Fruit fly (Drosophila melanogaster): ENCODE data around the gene Cdep.

Cdep gene

DNA sequence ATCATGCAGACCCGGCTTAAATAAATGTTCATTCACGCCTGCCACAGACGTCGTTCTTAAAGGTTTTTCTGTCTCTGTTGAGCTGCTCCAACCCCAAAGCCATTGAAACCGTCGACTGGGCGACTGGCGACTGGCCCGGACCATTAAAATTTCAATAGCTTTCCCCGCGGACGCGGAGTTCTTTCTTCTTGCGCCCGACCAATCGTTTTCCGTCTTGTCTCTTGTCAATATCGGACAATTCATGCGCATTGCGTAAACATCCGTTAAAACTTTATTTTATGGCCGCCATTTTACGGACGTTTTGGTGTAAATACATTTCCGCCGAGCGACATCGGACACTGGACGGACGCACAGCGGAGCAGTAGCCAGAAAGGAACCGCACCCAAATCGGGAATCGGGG lies 14.8 kb upstream of the Cdep start:
- no peak for TF ChIP-seq EcR (GFP tag; optimal IDR thresholded peaks at IDR 0.05)
- no peak for TF ChIP-seq usp (GFP tag; optimal IDR thresholded peaks at IDR 0.05)
- no peak for TF ChIP-seq CG8478 (optimal IDR thresholded peaks at IDR 0.05)
- no peak for TF ChIP-seq Dll (optimal IDR thresholded peaks at IDR 0.05)
- TF ChIP-seq pan (optimal IDR thresholded peaks at IDR 0.05): no peak
- TF ChIP-seq psq (optimal IDR thresholded peaks at IDR 0.05): no peak

DNA sequence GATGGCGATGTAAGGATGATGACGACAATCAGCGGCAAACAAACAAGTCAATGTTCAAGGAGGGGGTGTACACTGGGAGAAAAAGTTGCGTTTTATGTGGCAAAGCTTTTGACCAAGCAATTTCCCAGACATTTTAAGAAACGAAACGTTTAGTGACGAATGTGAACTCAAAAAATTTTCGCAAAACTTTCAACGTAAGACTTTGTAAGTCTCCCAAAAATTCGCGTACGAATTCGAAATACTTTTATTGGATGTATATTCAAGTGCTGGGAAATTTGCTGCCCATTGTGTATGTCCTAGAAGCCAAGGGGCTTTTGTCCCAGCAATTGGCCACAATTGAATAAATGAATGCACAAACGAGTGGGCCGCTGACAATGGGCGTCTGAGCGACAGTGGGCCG lies 13.4 kb upstream of the Cdep start:
- TF ChIP-seq pan (optimal IDR thresholded peaks at IDR 0.05): no peak
- no peak for TF ChIP-seq Dll (optimal IDR thresholded peaks at IDR 0.05)
- no peak for TF ChIP-seq usp (GFP tag; optimal IDR thresholded peaks at IDR 0.05)
- TF ChIP-seq CG8478 (optimal IDR thresholded peaks at IDR 0.05): no peak
- no peak for TF ChIP-seq psq (optimal IDR thresholded peaks at IDR 0.05)
- no peak for TF ChIP-seq EcR (GFP tag; optimal IDR thresholded peaks at IDR 0.05)

DNA sequence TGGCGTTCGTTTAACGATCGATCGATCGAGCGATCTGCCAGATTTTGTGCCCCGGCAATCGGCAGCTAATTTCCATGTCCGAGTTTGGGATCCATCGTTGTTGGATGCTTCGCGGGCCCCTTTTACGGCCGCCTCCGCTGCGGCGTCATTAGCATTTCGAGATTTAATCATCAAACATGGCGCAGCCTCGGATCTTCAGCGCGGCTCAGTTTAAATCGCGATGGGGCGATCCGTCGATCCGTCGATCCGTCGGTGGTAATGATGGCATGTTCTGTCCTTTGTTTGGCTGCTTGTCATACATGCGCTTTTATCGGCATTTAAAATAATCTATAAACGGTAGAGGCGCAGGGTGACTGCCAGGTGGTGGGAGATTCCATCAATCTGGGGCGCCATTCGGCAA lies 9.9 kb upstream of the Cdep start:
- TF ChIP-seq psq (optimal IDR thresholded peaks at IDR 0.05) (no peak), EcR (GFP tag; optimal IDR thresholded peaks at IDR 0.05) (no peak), Dll (optimal IDR thresholded peaks at IDR 0.05) (no peak), CG8478 (optimal IDR thresholded peaks at IDR 0.05) (no peak), pan (optimal IDR thresholded peaks at IDR 0.05) (no peak), usp (GFP tag; optimal IDR thresholded peaks at IDR 0.05) (no peak)

DNA sequence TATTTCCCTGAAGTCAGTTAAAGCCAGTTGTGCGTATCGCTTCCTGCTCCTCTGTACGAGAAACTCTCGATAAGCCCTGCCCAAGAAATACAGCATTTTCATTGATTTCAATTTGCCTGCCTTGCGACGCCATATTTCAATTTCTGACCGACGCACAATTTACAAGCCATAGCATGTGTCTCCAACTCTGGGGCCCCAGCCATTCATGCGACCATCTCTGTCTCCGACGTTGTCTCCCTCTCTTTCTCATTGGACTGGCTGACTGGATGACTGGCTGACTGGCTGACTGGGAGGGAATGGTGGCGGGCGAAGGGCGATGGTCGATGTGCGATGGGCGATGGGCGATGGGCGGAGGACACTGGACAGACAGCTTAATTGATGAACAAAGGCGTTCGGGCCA lies 9.2 kb upstream of the Cdep start:
- no peak for TF ChIP-seq pan (optimal IDR thresholded peaks at IDR 0.05)
- TF ChIP-seq Dll (optimal IDR thresholded peaks at IDR 0.05): no peak
- no peak for TF ChIP-seq usp (GFP tag; optimal IDR thresholded peaks at IDR 0.05)
- no peak for TF ChIP-seq CG8478 (optimal IDR thresholded peaks at IDR 0.05)
- no peak for TF ChIP-seq EcR (GFP tag; optimal IDR thresholded peaks at IDR 0.05)
- no peak for TF ChIP-seq psq (optimal IDR thresholded peaks at IDR 0.05)

DNA sequence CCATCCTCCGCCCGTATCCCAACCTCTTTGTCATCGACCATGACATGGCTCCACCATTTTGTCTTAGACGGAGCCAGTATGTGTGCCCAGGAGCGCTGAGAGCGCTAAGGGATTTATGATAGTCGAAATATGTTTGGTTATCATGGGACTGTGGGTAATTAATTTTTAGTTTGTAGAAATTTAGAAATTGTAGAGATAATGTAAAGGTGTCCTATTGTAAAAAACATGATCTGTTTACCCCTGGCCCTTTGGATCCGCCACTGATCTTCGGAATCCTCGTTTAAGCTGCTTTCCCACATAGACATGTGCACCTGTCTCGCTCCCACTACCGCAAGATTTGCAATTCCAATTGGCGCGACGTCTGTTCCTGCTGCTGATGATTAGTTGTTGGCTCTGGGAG lies 8.6 kb upstream of the Cdep start:
- TF ChIP-seq Dll (optimal IDR thresholded peaks at IDR 0.05): no peak
- TF ChIP-seq pan (optimal IDR thresholded peaks at IDR 0.05): no peak
- no peak for TF ChIP-seq usp (GFP tag; optimal IDR thresholded peaks at IDR 0.05)
- TF ChIP-seq psq (optimal IDR thresholded peaks at IDR 0.05): no peak
- TF ChIP-seq EcR (GFP tag; optimal IDR thresholded peaks at IDR 0.05): no peak
- TF ChIP-seq CG8478 (optimal IDR thresholded peaks at IDR 0.05): no peak

DNA sequence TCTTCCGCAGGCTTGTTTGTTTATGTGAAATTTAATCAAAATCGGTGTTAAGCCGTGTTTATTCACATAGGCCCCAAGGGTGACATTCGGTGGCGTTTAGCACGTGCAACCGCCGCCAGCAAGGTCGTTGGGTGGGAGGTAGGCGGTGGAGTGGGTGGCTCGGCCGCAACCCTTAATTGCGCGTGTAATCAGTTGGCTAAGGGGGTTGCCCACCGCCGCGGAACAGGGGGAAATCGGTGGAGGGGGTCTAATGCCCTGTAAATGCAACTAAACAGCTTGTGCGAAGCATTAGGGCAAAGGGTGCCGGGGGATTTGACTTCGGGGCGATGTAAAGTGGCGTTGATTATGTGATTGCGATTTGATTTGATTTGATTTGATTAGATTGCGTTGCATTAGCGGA lies 6.8 kb upstream of the Cdep start:
- no peak for TF ChIP-seq pan (optimal IDR thresholded peaks at IDR 0.05)
- TF ChIP-seq EcR (GFP tag; optimal IDR thresholded peaks at IDR 0.05): no peak
- no peak for TF ChIP-seq Dll (optimal IDR thresholded peaks at IDR 0.05)
- no peak for TF ChIP-seq CG8478 (optimal IDR thresholded peaks at IDR 0.05)
- TF ChIP-seq psq (optimal IDR thresholded peaks at IDR 0.05): no peak
- no peak for TF ChIP-seq usp (GFP tag; optimal IDR thresholded peaks at IDR 0.05)

DNA sequence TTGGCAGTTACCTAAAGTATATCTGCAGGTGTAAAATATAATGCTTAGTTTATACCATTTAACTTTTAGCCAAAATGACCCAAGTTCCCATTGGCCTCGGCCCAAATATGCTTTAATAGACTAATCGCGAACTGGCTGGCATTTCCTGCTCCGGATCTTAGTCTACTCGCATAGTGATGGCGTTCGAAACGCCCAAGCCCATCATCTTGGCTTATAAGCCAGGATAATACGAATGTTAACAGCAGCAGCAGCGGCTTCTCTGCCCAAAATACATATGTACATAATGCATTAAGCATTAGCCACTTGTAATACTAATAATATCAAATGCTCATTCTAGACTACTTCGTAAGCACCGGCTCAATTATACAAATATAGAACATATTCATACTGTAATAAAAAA lies 5.5 kb upstream of the Cdep start:
- TF ChIP-seq usp (GFP tag; optimal IDR thresholded peaks at IDR 0.05) (no peak), pan (optimal IDR thresholded peaks at IDR 0.05) (no peak), CG8478 (optimal IDR thresholded peaks at IDR 0.05) (no peak), Dll (optimal IDR thresholded peaks at IDR 0.05) (no peak), psq (optimal IDR thresholded peaks at IDR 0.05) (no peak), EcR (GFP tag; optimal IDR thresholded peaks at IDR 0.05) (no peak)

DNA sequence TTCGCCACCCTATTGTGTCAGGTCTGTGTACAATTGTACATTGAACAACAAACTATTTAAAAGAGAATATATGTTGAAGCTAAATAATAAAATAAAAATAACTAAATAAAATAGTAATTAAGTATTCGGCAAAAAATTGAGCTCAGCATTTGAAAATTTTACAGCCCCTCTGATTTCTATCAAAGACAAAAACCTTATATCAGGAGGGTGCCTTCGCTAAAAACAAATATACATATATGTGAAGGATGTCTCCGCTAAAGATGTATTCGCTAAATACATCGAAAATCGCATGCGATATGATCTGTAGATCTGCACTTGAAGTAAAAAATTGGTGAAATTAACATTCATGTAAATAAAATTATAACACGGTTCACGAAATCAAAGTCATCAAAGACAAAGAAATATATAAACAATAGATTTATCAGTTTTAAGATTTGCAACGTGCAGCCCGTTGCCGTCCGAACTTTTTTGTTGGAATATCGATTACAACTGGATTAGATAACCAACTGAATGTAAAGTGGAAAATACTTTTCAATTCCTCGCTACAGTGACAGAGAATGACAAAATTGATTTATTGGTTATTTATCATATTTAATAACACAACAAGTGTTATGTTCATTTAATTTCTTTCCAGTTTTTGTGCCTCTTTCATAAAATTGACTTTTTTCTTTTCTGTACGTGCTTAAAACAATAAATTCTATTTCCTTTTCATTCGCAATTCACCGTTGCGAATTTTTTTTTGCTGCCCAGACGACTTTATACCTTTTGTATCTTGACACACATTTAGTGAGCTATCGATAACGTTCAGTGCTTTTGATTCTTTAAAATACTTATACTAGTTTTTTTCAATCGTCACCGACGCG lies 4.4 kb upstream of the Cdep start, which contains the start of gene Gnf1:
TSS of gene Gnf1 (plus strand) at position 859 of the 863 bp plus-strand sequence.
- no peak for TF ChIP-seq CG8478 (optimal IDR thresholded peaks at IDR 0.05)
- TF ChIP-seq EcR (GFP tag; optimal IDR thresholded peaks at IDR 0.05): no peak
- no peak for TF ChIP-seq Dll (optimal IDR thresholded peaks at IDR 0.05)
- TF ChIP-seq pan (optimal IDR thresholded peaks at IDR 0.05): no peak
- TF ChIP-seq psq (optimal IDR thresholded peaks at IDR 0.05): no peak
- TF ChIP-seq usp (GFP tag; optimal IDR thresholded peaks at IDR 0.05): no peak

DNA sequence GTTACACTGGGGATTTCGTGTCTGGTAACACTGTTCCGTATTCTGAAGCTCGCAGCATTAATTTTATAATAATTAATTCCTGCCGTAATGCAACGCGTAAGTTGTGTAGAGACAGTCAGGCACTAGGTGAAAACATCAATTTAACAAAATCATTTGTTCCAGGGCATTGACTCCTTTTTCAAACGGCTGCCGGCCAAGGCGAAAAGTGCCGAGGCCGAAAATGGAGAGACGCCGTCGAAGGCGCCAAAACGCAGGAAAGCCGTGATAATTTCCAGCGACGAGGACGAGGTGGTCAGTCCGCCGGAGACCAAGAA lies 3.8 kb upstream of the Cdep start:
- TF ChIP-seq usp (GFP tag; optimal IDR thresholded peaks at IDR 0.05) (no peak), psq (optimal IDR thresholded peaks at IDR 0.05) (no peak), Dll (optimal IDR thresholded peaks at IDR 0.05) (no peak), CG8478 (optimal IDR thresholded peaks at IDR 0.05) (no peak), pan (optimal IDR thresholded peaks at IDR 0.05) (no peak), EcR (GFP tag; optimal IDR thresholded peaks at IDR 0.05) (no peak)

DNA sequence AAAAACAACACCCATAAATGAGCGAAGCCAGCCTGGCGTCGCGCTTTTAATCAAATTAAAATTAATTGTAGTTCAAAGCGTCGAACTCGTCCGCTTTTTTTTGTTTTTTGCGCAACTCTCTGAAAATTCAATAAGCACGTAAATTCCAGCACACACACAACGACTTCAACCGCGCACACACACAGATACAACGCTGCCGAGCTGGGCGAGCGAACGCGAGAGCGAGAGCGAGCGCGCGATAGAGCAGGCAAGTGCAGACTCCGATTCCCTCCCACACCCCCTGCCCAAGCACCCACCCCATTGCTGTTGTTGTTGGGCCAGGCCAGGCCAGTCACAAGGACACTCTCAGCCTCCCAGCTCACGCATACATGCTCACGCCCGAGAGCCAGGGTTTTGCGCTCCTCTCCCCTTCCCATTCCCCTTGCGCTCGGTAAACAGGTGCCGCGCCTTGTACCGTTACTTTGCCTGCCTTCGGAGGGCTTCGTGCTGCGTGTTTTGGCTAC lies 538 bp downstream of the Cdep start:
- TF ChIP-seq usp (GFP tag; optimal IDR thresholded peaks at IDR 0.05) (no peak), CG8478 (optimal IDR thresholded peaks at IDR 0.05) (peak; percentile 29)

DNA sequence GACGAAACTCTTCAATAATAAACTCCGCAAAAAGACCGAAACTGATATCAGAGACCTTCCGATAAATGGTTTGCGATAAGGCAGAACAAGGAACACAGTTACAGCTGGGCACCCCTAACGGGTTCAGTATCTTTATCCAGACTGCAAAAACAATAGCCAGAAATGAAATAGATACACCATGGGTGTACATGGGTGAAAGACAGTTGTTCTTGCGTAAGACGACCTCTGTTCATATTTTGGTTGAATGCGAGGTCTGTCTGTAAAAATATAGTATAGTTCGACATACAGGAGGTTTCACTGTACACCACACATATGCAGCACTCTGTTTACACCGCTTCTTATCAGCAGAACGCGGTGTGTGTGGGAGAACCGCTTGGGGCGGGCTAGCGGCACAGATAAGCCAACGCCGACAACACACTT lies 1.8 kb downstream of the Cdep start:
- TF ChIP-seq CG8478 (optimal IDR thresholded peaks at IDR 0.05) (no peak), Dll (optimal IDR thresholded peaks at IDR 0.05) (no peak), EcR (GFP tag; optimal IDR thresholded peaks at IDR 0.05) (no peak)

DNA sequence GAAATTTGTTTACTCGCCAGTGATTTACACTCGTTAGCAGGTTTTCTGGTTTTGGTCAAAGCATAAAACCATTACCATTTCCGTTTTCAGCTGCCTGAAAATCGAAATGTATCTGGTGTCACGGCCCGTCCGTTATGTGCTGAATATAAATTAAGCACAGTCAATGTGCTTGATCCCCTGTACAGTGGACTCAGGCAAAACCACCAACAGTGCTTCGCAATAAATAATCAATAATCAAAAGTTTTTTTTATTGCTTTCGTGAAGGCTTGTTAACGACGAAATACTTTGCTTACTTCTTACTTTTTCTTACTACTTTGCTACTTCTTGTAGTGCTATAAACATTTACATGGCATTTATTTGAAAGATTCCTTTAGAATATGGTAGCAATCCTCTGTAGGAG lies 2.8 kb downstream of the Cdep start:
- no peak for TF ChIP-seq EcR (GFP tag; optimal IDR thresholded peaks at IDR 0.05)

DNA sequence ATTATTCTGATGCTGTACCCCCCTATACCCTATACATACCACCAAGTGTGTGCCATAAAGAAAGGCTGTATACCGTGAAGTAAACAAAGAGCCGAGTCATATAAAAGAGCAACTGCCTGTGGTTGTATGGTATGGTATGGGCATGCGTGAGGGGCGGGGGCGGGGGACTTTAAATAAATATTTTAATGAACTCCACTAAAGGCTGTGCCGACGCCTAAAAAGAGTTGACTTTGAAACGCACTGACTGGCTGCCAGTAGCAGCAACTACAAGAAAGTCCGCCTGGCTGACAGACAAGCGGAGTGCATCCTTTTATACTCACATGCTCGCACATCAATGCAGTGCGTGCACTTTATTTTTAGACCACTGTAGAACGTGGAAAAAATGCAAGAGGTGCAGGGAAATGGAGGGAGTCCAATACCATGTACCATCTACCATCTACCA lies 4.1 kb downstream of the Cdep start:
- no peak for TF ChIP-seq usp (GFP tag; optimal IDR thresholded peaks at IDR 0.05)
- TF ChIP-seq psq (optimal IDR thresholded peaks at IDR 0.05): no peak
- no peak for TF ChIP-seq Dll (optimal IDR thresholded peaks at IDR 0.05)
- no peak for TF ChIP-seq EcR (GFP tag; optimal IDR thresholded peaks at IDR 0.05)
- TF ChIP-seq pan (optimal IDR thresholded peaks at IDR 0.05): no peak
- no peak for TF ChIP-seq CG8478 (optimal IDR thresholded peaks at IDR 0.05)
